Worm (Caenorhabditis elegans): Measurements from ENCODE around the gene cut-3.

The cut-3 gene

DNA sequence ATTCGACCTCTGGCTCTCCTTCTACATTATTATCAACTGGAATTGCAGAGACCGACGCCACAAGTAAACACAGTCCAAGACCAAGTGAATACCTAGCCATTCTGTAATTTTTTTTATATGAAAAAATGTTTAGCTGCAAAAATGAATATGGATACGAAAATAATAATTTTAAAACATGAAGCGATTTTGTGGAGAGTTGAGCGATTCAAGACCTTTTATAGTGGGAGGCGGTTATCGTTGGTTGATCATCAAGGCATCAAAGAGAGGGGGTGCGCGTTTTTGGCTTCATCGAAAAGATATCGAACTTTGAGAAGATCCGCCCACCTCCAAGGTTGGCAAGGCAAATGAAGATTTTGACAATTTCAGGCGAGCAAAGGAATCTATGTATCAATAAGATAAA, at the start of gene cut-3:
TSS of gene cut-3 (minus strand) at position 101 of the 400 bp plus-strand sequence.
- TF ChIP-seq ceh-83 (GFP tag; optimal IDR thresholded peaks at IDR 0.05) (no peak), unc-39 (tag; optimal IDR thresholded peaks at IDR 0.05) (no peak), ceh-43 (GFP tag; optimal IDR thresholded peaks at IDR 0.05) (no peak), nhr-2 (tag; optimal IDR thresholded peaks at IDR 0.05) (no peak), zip-8 (tag; optimal IDR thresholded peaks at IDR 0.05) (no peak), ztf-11 (tag; optimal IDR thresholded peaks at IDR 0.05) (no peak), mab-5 (tag; optimal IDR thresholded peaks at IDR 0.05) (no peak), bed-3 (GFP tag; optimal IDR thresholded peaks at IDR 0.05) (no peak), hlh-1 (tag; optimal IDR thresholded peaks at IDR 0.05) (no peak), lin-32 (GFP tag; optimal IDR thresholded peaks at IDR 0.05) (no peak)

DNA sequence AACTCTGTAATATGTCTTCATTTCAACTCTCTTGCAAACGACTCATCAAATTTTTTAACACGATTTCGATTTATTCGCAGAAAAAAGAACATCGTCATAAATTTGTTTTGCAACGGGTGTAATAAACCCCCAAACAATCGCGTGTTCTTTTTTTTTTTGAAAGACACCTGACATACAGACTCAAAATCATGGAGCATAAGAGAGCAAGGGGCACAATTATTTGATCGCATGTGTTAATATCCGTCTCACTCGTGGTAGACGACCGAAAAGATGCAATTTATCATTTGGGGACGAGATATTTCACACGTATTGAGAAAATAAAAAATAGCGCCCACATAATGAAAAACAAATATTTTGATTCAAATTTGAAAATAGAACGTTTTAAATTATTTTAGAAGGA, 49.6 kb upstream of the cut-3 start:
- TF ChIP-seq snpc-4 (tag; optimal IDR thresholded peaks at IDR 0.05) (no peak), ces-1 (GFP tag; optimal IDR thresholded peaks at IDR 0.05) (no peak), nhr-76 (tag; optimal IDR thresholded peaks at IDR 0.05) (no peak), cnd-1 (tag; optimal IDR thresholded peaks at IDR 0.05) (no peak), nhr-28 (tag; optimal IDR thresholded peaks at IDR 0.05) (no peak), pha-4 (tag; optimal IDR thresholded peaks at IDR 0.05) (no peak), flh-1 (GFP tag; optimal IDR thresholded peaks at IDR 0.05) (no peak), nhr-12 (tag; optimal IDR thresholded peaks at IDR 0.05) (no peak), elt-1 (tag; optimal IDR thresholded peaks at IDR 0.05; ENCODE audit: borderline replicate concordance, insufficient read depth) (no peak), nhr-2 (tag; optimal IDR thresholded peaks at IDR 0.05) (no peak), zip-8 (tag; optimal IDR thresholded peaks at IDR 0.05) (no peak), lin-13 (tag; optimal IDR thresholded peaks at IDR 0.05) (no peak), elt-3 (tag; optimal IDR thresholded peaks at IDR 0.05) (no peak), unc-120 (tag; optimal IDR thresholded peaks at IDR 0.05; ENCODE audit: poor library complexity, severe bottlenecking) (no peak), lin-32 (GFP tag; optimal IDR thresholded peaks at IDR 0.05) (no peak), hlh-1 (tag; optimal IDR thresholded peaks at IDR 0.05) (no peak), ceh-39 (tag; optimal IDR thresholded peaks at IDR 0.05) (no peak)

- no peak for TF ChIP-seq ham-2 (GFP tag; optimal IDR thresholded peaks at IDR 0.05)
Measured at ce11 chrII:8494228-8494717, 47.6 kb upstream of the cut-3 start, which contains the start of gene M05D6.9. Gene M05D6.9 (plus strand): TSS chrII:8494278.

- TF ChIP-seq lin-32 (GFP tag; optimal IDR thresholded peaks at IDR 0.05) = no peak
- no peak for TF ChIP-seq flh-1 (GFP tag; optimal IDR thresholded peaks at IDR 0.05)
- no peak for TF ChIP-seq cnd-1 (tag; optimal IDR thresholded peaks at IDR 0.05)
- TF ChIP-seq blmp-1 (tag; optimal IDR thresholded peaks at IDR 0.05) = no peak
- no peak for TF ChIP-seq lsy-2 (tag; optimal IDR thresholded peaks at IDR 0.05)
- TF ChIP-seq lin-13 (tag; optimal IDR thresholded peaks at IDR 0.05) = no peak
- TF ChIP-seq ceh-39 (tag; optimal IDR thresholded peaks at IDR 0.05) = no peak
- TF ChIP-seq snpc-4 (tag; optimal IDR thresholded peaks at IDR 0.05) = no peak
- no peak for TF ChIP-seq sem-2 (GFP tag; optimal IDR thresholded peaks at IDR 0.05)
- no peak for TF ChIP-seq unc-39 (tag; optimal IDR thresholded peaks at IDR 0.05)
- no peak for TF ChIP-seq bed-3 (GFP tag; optimal IDR thresholded peaks at IDR 0.05)
Measured at ce11 chrII:8488123-8488522, 41.5 kb upstream of the cut-3 start.

DNA sequence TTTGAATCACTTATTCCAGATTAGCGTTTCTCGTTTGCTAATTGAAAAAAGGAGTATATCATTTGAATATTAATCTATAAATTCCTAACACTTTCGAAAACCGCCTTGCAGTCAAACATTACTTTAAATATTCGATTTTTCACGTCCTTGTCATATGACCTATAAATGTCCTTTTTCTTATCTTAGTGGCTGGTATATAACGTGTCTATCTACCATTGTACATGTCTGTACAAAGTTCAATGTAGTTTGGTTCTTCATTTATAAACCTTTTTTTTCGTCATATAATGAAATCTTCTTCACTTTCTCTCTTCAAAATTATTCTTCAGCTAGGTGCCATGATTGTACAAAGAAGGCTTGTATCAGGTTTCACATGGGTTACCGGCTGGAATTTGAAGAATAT, 39.0 kb upstream of the cut-3 start, which contains the start of gene gbh-2:
TSS of gene gbh-2 (plus strand) at position 277 of the 400 bp plus-strand sequence.
- TF ChIP-seq pha-4 (tag; optimal IDR thresholded peaks at IDR 0.05) = no peak
- no peak for TF ChIP-seq nhr-76 (tag; optimal IDR thresholded peaks at IDR 0.05)
- TF ChIP-seq nhr-237 (tag; optimal IDR thresholded peaks at IDR 0.05) = no peak
- TF ChIP-seq bed-3 (GFP tag; optimal IDR thresholded peaks at IDR 0.05) = no peak
- TF ChIP-seq ces-1 (GFP tag; optimal IDR thresholded peaks at IDR 0.05) = no peak
- no peak for TF ChIP-seq ceh-43 (GFP tag; optimal IDR thresholded peaks at IDR 0.05)
- no peak for TF ChIP-seq sptf-1 (tag; optimal IDR thresholded peaks at IDR 0.05)
- TF ChIP-seq tbx-8 (GFP tag; optimal IDR thresholded peaks at IDR 0.05) = no peak

DNA sequence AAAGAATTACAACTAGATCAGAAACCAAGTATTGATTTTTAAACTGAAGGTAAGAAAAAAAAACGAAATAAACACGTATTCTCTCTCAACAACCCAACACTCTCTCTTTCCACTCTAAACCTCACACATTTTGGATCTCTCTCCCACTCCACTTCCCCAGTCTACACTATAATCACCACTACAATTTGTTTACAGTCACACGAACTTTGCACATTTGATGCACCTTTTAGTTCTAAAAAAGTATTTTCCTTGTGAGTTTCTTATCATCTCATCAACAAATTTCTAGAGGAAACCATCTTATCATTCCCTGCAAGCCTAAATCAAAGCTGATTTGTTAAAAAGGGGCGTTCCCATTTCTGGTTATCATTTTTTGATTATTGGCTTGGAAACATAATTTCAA, 37.9 kb upstream of the cut-3 start:
- TF ChIP-seq flh-1 (GFP tag; optimal IDR thresholded peaks at IDR 0.05) (no peak), ceh-83 (GFP tag; optimal IDR thresholded peaks at IDR 0.05) (no peak), sem-2 (GFP tag; optimal IDR thresholded peaks at IDR 0.05) (no peak), unc-62 (GFP tag; optimal IDR thresholded peaks at IDR 0.05) (no peak), nhr-2 (tag; optimal IDR thresholded peaks at IDR 0.05) (no peak)

Data from whole organism, mixed stage, embryonic.